Worm (Caenorhabditis elegans) whole organism, midembryonic: ENCODE measurements around the gene Y75B8A.8.

Source experiments
- T22C8.4 ChIP-seq: fragments of 200-800 bp; sonication (Bioruptor generic); IDR thresholded peaks from 2 replicates; pipeline ENCODE4 v1.3.6; 2022; ENCODE audit warnings: missing genetic modification characterization, missing compliant biosample characterization
- cog-1 ChIP-seq: sonication (generic microtip); optimal IDR thresholded peaks from 2 replicates; lab custom pipeline; 2016; ENCODE audit warnings: missing genetic modification characterization, missing compliant biosample characterization
- flt-1 ChIP-seq: fragments of 200-800 bp; sonication (Bioruptor generic); IDR thresholded peaks from 2 replicates; pipeline ENCODE4 v1.3.6; 2022; ENCODE audit warnings: missing genetic modification characterization, missing compliant biosample characterization
- klf-2 ChIP-seq: fragments of 200-800 bp; sonication (Bioruptor generic); conservative IDR thresholded peaks from 2 replicates; pipeline ENCODE4 v1.3.6; 2022; ENCODE audit warnings: missing genetic modification reagents, missing genetic modification characterization, missing compliant biosample characterization
- med-1 ChIP-seq: sonication (generic microtip); optimal IDR thresholded peaks from 2 replicates; lab custom pipeline; 2017; ENCODE audit warnings: missing genetic modification characterization, mild to moderate bottlenecking, missing compliant biosample characterization, antibody characterized with exemption, missing genetic modification reagents; ENCODE audit not compliant: insufficient read depth
- ref-1 ChIP-seq: fragments of 200-800 bp; sonication (Bioruptor generic); conservative IDR thresholded peaks from 2 replicates; pipeline ENCODE4 v1.3.6; 2022; ENCODE audit warnings: missing genetic modification reagents, missing genetic modification characterization, missing compliant biosample characterization
- tab-1 ChIP-seq: fragments of 200-800 bp; sonication (Bioruptor generic); IDR thresholded peaks from 2 replicates; pipeline ENCODE4 v1.3.6; 2022; ENCODE audit warnings: missing genetic modification characterization, missing compliant biosample characterization
- ztf-23 ChIP-seq: fragments of 200-800 bp; sonication (Bioruptor generic); IDR thresholded peaks from 2 replicates; pipeline ENCODE4 v1.3.6; 2022; ENCODE audit warnings: missing genetic modification reagents, missing genetic modification characterization, missing compliant biosample characterization
- ztf-29 ChIP-seq: fragments of 200-800 bp; sonication (Bioruptor generic); IDR thresholded peaks from 2 replicates; pipeline ENCODE4 v1.3.6; 2022; ENCODE audit warnings: missing genetic modification reagents, missing genetic modification characterization, missing compliant biosample characterization

ce11 chrIII:12155759-12156158 lies 4.8 kb upstream of the Y75B8A.8 start:
- TF ChIP-seq flt-1 = no peak
- no peak for TF ChIP-seq cog-1 (tag; lab: Kevin White, UChicago)
- no peak for TF ChIP-seq tab-1
- no peak for TF ChIP-seq ztf-29 (GFP tag; lab: Robert Waterston, UW)
- no peak for TF ChIP-seq T22C8.4 (GFP tag; lab: Robert Waterston, UW)
- TF ChIP-seq klf-2 (GFP tag; lab: Robert Waterston, UW) = no peak
- TF ChIP-seq ref-1 (GFP tag; lab: Robert Waterston, UW) = no peak
- no peak for TF ChIP-seq ztf-23 (GFP tag; lab: Robert Waterston, UW)
- no peak for TF ChIP-seq med-1 (GFP tag; lab: Kevin White, UChicago)
